Fruit fly (Drosophila melanogaster) whole organism: ENCODE data around the gene Sf3b2.

Source experiments
- Dll ChIP-seq: fragments of >200 bp; optimal IDR thresholded peaks from 2 replicates; lab custom pipeline; 2017
- EcR ChIP-seq, 2 experiments: fragments of >200 bp; optimal IDR thresholded peaks; 2 replicates each; lab custom pipeline; 2017; ENCODE audit warnings: missing biosample characterization in 2 of 2, missing genetic modification characterization in 2 of 2, missing genetic modification reagents in 2 of 2
- pan ChIP-seq: fragments of >200 bp; optimal IDR thresholded peaks from 2 replicates; lab custom pipeline; 2017
- psq ChIP-seq: fragments of >200 bp; optimal IDR thresholded peaks from 2 replicates; lab custom pipeline; 2017

DNA sequence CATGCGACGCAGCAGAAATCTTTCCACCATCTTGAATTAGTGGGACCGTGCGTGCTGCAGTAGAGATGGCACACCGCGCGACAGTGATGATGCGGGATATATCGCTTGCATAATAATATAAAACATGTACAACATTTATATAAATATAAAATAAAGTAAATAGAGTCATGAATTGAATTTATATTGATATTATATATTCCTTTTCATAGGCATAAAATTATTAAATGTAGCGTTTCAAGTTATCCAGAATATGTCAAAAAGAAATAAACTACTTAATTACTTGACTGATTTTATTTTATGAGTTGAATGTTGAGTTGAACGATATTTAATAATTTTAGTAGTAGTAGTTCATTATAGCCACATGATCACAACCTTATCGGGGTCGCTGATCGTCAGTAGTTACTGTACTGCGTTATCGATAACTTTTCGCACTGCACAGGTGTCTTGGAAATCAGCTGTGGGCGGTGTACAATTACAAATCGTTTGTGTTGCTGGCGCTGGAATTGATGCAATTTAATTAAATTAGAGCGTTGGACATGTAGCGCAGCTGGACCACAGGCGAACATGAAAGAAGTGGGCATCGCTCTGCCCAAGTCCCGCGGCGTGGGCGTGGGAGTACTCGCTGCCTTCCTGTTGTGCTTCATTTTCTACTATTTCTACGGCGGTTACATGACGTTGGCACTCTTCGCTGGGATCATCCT lies 41.1 kb downstream of the Sf3b2 start, which contains the start of the genes Chd1 and Bem46:
- TF ChIP-seq Dll (lab: Kevin White, UChicago) (no peak), pan (lab: Kevin White, UChicago) (no peak), psq (no peak), EcR (GFP tag; optimal IDR thresholded peaks at IDR 0.05; lab: Kevin White, UChicago) (no peak)
